Worm (Caenorhabditis elegans) whole organism, young adult: Measurements from ENCODE around the gene spp-10.

ENCODE experiments used
- B0019.2 ChIP-seq: fragments of 200-800 bp; sonication (Bioruptor generic); conservative IDR thresholded peaks from 2 replicates; pipeline ENCODE4 v1.3.6; 2022; ENCODE audit warnings: missing genetic modification reagents, missing genetic modification characterization, missing compliant biosample characterization
- B0035.1 ChIP-seq: sonication (generic microtip); optimal IDR thresholded peaks from 2 replicates; lab custom pipeline; 2016; ENCODE audit warnings: missing genetic modification characterization, mild to moderate bottlenecking, missing compliant biosample characterization, missing genotype, missing genetic modification reagents
- B0336.3 ChIP-seq: fragments of 200-800 bp; sonication (Bioruptor generic); IDR thresholded peaks from 2 replicates; pipeline ENCODE4 v1.3.6; 2022; ENCODE audit warnings: missing genetic modification characterization, missing compliant biosample characterization
- F10E7.11 ChIP-seq: sonication (generic microtip); optimal IDR thresholded peaks from 2 replicates; lab custom pipeline; 2017; ENCODE audit warnings: mild to moderate bottlenecking, missing genetic modification characterization, moderate library complexity, missing compliant biosample characterization
- F22D6.2 ChIP-seq: sonication (generic microtip); optimal IDR thresholded peaks from 2 replicates; lab custom pipeline; 2016; ENCODE audit warnings: mild to moderate bottlenecking, missing genetic modification characterization, missing compliant biosample characterization
- F33H1.4 ChIP-seq: fragments of 200-800 bp; sonication (Bioruptor generic); IDR thresholded peaks from 2 replicates; pipeline ENCODE4 v1.3.6; 2022; ENCODE audit warnings: missing genetic modification reagents, missing genetic modification characterization, missing compliant biosample characterization
- F39B2.1 ChIP-seq: fragments of 200-800 bp; sonication (Bioruptor generic); IDR thresholded peaks from 2 replicates; pipeline ENCODE4 v1.3.6; 2022; ENCODE audit warnings: missing genetic modification reagents, missing genetic modification characterization, missing compliant biosample characterization
- K11D2.4 ChIP-seq: fragments of 200-800 bp; sonication (Bioruptor generic); IDR thresholded peaks from 2 replicates; pipeline ENCODE4 v1.3.6; 2022; ENCODE audit warnings: missing genetic modification reagents, missing genetic modification characterization, missing compliant biosample characterization
- Y95B8A.8 ChIP-seq: fragments of 200-800 bp; sonication (Bioruptor generic); IDR thresholded peaks from 2 replicates; pipeline ENCODE4 v1.3.6; 2022; ENCODE audit warnings: missing genetic modification reagents, missing genetic modification characterization, missing compliant biosample characterization
- ZK185.1 ChIP-seq: sonication (generic microtip); optimal IDR thresholded peaks from 2 replicates; lab custom pipeline; 2016; ENCODE audit warnings: mild to moderate bottlenecking, missing genetic modification characterization, missing compliant biosample characterization; ENCODE audit not compliant: poor library complexity, severe bottlenecking
- aptf-2 ChIP-seq: fragments of 200-800 bp; sonication (Bioruptor generic); conservative IDR thresholded peaks from 2 replicates; pipeline ENCODE4 v1.3.6; 2022; ENCODE audit warnings: missing genetic modification reagents, missing genetic modification characterization, missing compliant biosample characterization
- atf-7 ChIP-seq: sonication (generic microtip); optimal IDR thresholded peaks from 2 replicates; lab custom pipeline; 2017; ENCODE audit warnings: mild to moderate bottlenecking, missing genetic modification characterization, missing compliant biosample characterization
- ceh-100 ChIP-seq: fragments of 200-800 bp; sonication (Bioruptor generic); IDR thresholded peaks from 2 replicates; pipeline ENCODE4 v1.3.6; 2022; ENCODE audit warnings: missing genetic modification reagents, missing genetic modification characterization, missing compliant biosample characterization
- ceh-40 ChIP-seq: fragments of 200-800 bp; sonication (Bioruptor generic); IDR thresholded peaks from 2 replicates; pipeline ENCODE4 v1.3.6; 2022; ENCODE audit warnings: missing genetic modification characterization, missing compliant biosample characterization
- ceh-58 ChIP-seq: fragments of 200-800 bp; sonication (Bioruptor generic); IDR thresholded peaks from 2 replicates; pipeline ENCODE4 v1.3.6; 2022; ENCODE audit warnings: missing genetic modification characterization, missing compliant biosample characterization
- chd-7 ChIP-seq: sonication (generic microtip); optimal IDR thresholded peaks from 2 replicates; lab custom pipeline; 2016; ENCODE audit warnings: mild to moderate bottlenecking, missing genetic modification characterization, moderate library complexity, missing compliant biosample characterization
- dpl-1 ChIP-seq: fragments of 150-350 bp; optimal IDR thresholded peaks from 2 replicates; lab custom pipeline; 2014; ENCODE audit warnings: missing biosample characterization, missing genetic modification reagents, missing genetic modification characterization
- efl-1 ChIP-seq: fragments of 150-350 bp; optimal IDR thresholded peaks from 2 replicates; lab custom pipeline; 2014; ENCODE audit warnings: missing biosample characterization, missing genetic modification reagents, missing genetic modification characterization
- egrh-3 ChIP-seq: fragments of 200-800 bp; sonication (Bioruptor generic); IDR thresholded peaks from 2 replicates; pipeline ENCODE4 v1.3.6; 2022; ENCODE audit warnings: missing genetic modification reagents, missing genetic modification characterization, missing compliant biosample characterization
- ets-4 ChIP-seq: fragments of 200-800 bp; sonication (Bioruptor generic); optimal IDR thresholded peaks from 2 replicates; lab custom pipeline; 2018; ENCODE audit warnings: mild to moderate bottlenecking, missing genetic modification characterization, missing compliant biosample characterization
- hmg-20 ChIP-seq: fragments of 200-800 bp; sonication (Bioruptor generic); IDR thresholded peaks from 2 replicates; pipeline ENCODE4 v1.3.6; 2022; ENCODE audit warnings: missing genetic modification reagents, missing genetic modification characterization, missing compliant biosample characterization
- hrde-1 ChIP-seq: sonication (generic microtip); optimal IDR thresholded peaks from 2 replicates; lab custom pipeline; 2016; ENCODE audit warnings: missing genetic modification characterization, mild to moderate bottlenecking, missing compliant biosample characterization, moderate library complexity, missing genotype, missing genetic modification reagents, borderline replicate concordance
- let-607 ChIP-seq, 2 experiments: fragments of 200-800 bp in 1 of 2; sonication (Bioruptor generic) in 1 of 2; sonication (generic microtip) in 1 of 2; optimal IDR thresholded peaks; 2 replicates each; lab custom pipeline; 2016 to 2018; ENCODE audit warnings: mild to moderate bottlenecking in 2 of 2, missing compliant biosample characterization in 2 of 2, missing genetic modification characterization in 2 of 2, moderate library complexity in 2 of 2, missing genotype in 1 of 2
- lin-26 ChIP-seq: fragments of 200-800 bp; sonication (Bioruptor generic); IDR thresholded peaks from 2 replicates; pipeline ENCODE4 v1.3.6; 2022; ENCODE audit warnings: missing genetic modification reagents, missing genetic modification characterization, missing compliant biosample characterization
- lin-54 ChIP-seq: fragments of 200-800 bp; sonication (Bioruptor generic); optimal IDR thresholded peaks from 2 replicates; lab custom pipeline; 2018; ENCODE audit warnings: mild to moderate bottlenecking, missing genetic modification characterization, missing compliant biosample characterization
- lir-1 ChIP-seq: fragments of 200-800 bp; sonication (Bioruptor generic); conservative IDR thresholded peaks from 2 replicates; pipeline ENCODE4 v1.3.6; 2022; ENCODE audit warnings: missing genetic modification reagents, missing genetic modification characterization, missing compliant biosample characterization
- lsl-1 ChIP-seq: fragments of 200-800 bp; sonication (Bioruptor generic); optimal IDR thresholded peaks from 2 replicates; lab custom pipeline; 2018; ENCODE audit warnings: mild to moderate bottlenecking, missing genetic modification characterization, moderate library complexity, missing compliant biosample characterization
- lsy-27 ChIP-seq: sonication (generic microtip); optimal IDR thresholded peaks from 2 replicates; lab custom pipeline; 2017; ENCODE audit warnings: missing genetic modification characterization, mild to moderate bottlenecking, missing compliant biosample characterization, antibody characterized with exemption, missing genotype, borderline replicate concordance; ENCODE audit not compliant: insufficient read depth
- mel-28 ChIP-seq: sonication (generic microtip); optimal IDR thresholded peaks from 2 replicates; lab custom pipeline; 2016; ENCODE audit warnings: borderline replicate concordance, mild to moderate bottlenecking, missing genetic modification characterization, missing compliant biosample characterization
- nfya-1 ChIP-seq: sonication (generic microtip); optimal IDR thresholded peaks from 2 replicates; lab custom pipeline; 2017; ENCODE audit warnings: antibody characterized with exemption, missing compliant biosample characterization, missing genetic modification characterization, borderline replicate concordance; ENCODE audit not compliant: insufficient read depth
- nfya-2 ChIP-seq: fragments of 200-800 bp; sonication (Bioruptor generic); IDR thresholded peaks from 2 replicates; pipeline ENCODE4 v1.3.6; 2022; ENCODE audit warnings: missing genetic modification reagents, missing genetic modification characterization, missing compliant biosample characterization
- nhr-179 ChIP-seq: sonication (generic microtip); optimal IDR thresholded peaks from 2 replicates; lab custom pipeline; 2016; ENCODE audit warnings: mild to moderate bottlenecking, missing genetic modification characterization, missing compliant biosample characterization
- nhr-90 ChIP-seq: sonication (generic microtip); optimal IDR thresholded peaks from 2 replicates; lab custom pipeline; 2016; ENCODE audit warnings: missing genotype, mild to moderate bottlenecking, missing genetic modification characterization, missing compliant biosample characterization
- pha-4 ChIP-seq: fragments of 150-350 bp; sonication (generic microtip); optimal IDR thresholded peaks from 2 replicates; lab custom pipeline; 2014; ENCODE audit warnings: missing biosample characterization, missing genetic modification reagents, missing genetic modification characterization
- rcor-1 ChIP-seq: fragments of 200-800 bp; sonication (Bioruptor generic); IDR thresholded peaks from 2 replicates; pipeline ENCODE4 v1.3.6; 2022; ENCODE audit warnings: missing genetic modification reagents, missing genetic modification characterization, missing compliant biosample characterization
- rec-8 ChIP-seq, 2 experiments: sonication (generic microtip); optimal IDR thresholded peaks; 2 replicates each; lab custom pipeline; 2016; ENCODE audit warnings: mild to moderate bottlenecking in 2 of 2, missing genetic modification characterization in 2 of 2, missing genetic modification reagents in 2 of 2, missing genotype in 2 of 2, missing biosample characterization in 1 of 2, missing compliant biosample characterization in 1 of 2, moderate library complexity in 1 of 2
- repo-1 ChIP-seq: sonication (generic microtip); optimal IDR thresholded peaks from 2 replicates; lab custom pipeline; 2017; ENCODE audit warnings: mild to moderate bottlenecking, missing genetic modification characterization, missing compliant biosample characterization
- rpc-1 ChIP-seq, 2 experiments: fragments of 150-350 bp in 1 of 2; sonication (generic microtip) in 1 of 2; optimal IDR thresholded peaks; 2 replicates each; lab custom pipeline; 2014 to 2018; ENCODE audit warnings: missing biosample characterization in 1 of 2, missing genetic modification characterization in 1 of 2, missing genetic modification reagents in 1 of 2, missing genotype in 1 of 2
- snpc-1.3 ChIP-seq: sonication (generic microtip); optimal IDR thresholded peaks from 2 replicates; lab custom pipeline; 2017; ENCODE audit warnings: missing genetic modification characterization, mild to moderate bottlenecking, missing compliant biosample characterization, antibody characterized with exemption, moderate library complexity, missing genotype, missing genetic modification reagents; ENCODE audit not compliant: insufficient read depth
- snpc-4 ChIP-seq, 5 experiments: fragments of 150-350 bp in 1 of 5; sonication (generic microtip) in 4 of 5; optimal IDR thresholded peaks; 2 replicates each; lab custom pipeline; 2014 to 2018; ENCODE audit warnings: missing genetic modification characterization in 5 of 5, missing biosample characterization in 3 of 5, antibody characterized with exemption in 2 of 5, mild to moderate bottlenecking in 2 of 5, missing compliant biosample characterization in 2 of 5, missing genotype in 2 of 5, moderate library complexity in 2 of 5, missing genetic modification reagents in 1 of 5
- tbx-9 ChIP-seq: sonication (generic microtip); optimal IDR thresholded peaks from 2 replicates; lab custom pipeline; 2016; ENCODE audit warnings: borderline replicate concordance, missing genetic modification characterization, inconsistent platforms, missing compliant biosample characterization
- unc-130 ChIP-seq: sonication (generic microtip); optimal IDR thresholded peaks from 2 replicates; lab custom pipeline; 2016; ENCODE audit warnings: missing genetic modification reagents, missing genetic modification characterization, missing compliant biosample characterization
- xnd-1 ChIP-seq: sonication (generic microtip); optimal IDR thresholded peaks from 2 replicates; lab custom pipeline; 2016; ENCODE audit warnings: missing genotype, missing genetic modification reagents, missing genetic modification characterization, missing compliant biosample characterization
- ztf-18 ChIP-seq: sonication (generic microtip); optimal IDR thresholded peaks from 2 replicates; lab custom pipeline; 2016; ENCODE audit warnings: missing genotype, mild to moderate bottlenecking, missing genetic modification characterization, missing compliant biosample characterization
- ztf-22 ChIP-seq: fragments of 200-800 bp; sonication (Bioruptor generic); optimal IDR thresholded peaks from 2 replicates; lab custom pipeline; 2018; ENCODE audit warnings: mild to moderate bottlenecking, missing genetic modification characterization, moderate library complexity, missing compliant biosample characterization

Gene spp-10

ce11 chrIV:8498773-8499360 lies 21.9 kb downstream of the spp-10 start, which contains the start of the genes acdh-13 and mesp-1:
Gene acdh-13, minus strand, starts transcription at chrIV:8498823.
Gene mesp-1, plus strand, starts transcription at chrIV:8499310.
- TF ChIP-seq ztf-18 (tag; lab: Kevin White, UChicago) (peak; percentile 29), nhr-179 (no peak), lin-26 (GFP tag; lab: Robert Waterston, UW) (no peak), dpl-1 (GFP tag; lab: Kevin White, UChicago) (peak; percentile 80), K11D2.4 (GFP tag; lab: Robert Waterston, UW) (no peak), F33H1.4 (GFP tag; lab: Robert Waterston, UW) (peak; percentile 79), lsy-27 (tag; lab: Kevin White, UChicago) (no peak), B0336.3 (no peak), pha-4 (tag; lab: Kevin White, UChicago) (no peak), rcor-1 (GFP tag; lab: Robert Waterston, UW) (peak; percentile 76), nfya-1 (tag; lab: Kevin White, UChicago) (no peak), aptf-2 (GFP tag; lab: Robert Waterston, UW) (peak; percentile 45; the same call in 1 of the 2 replicates), nhr-90 (no peak), lsl-1 (GFP tag; lab: Kevin White, UChicago) (peak; percentile 90), unc-130 (GFP tag; lab: Kevin White, UChicago) (peak; percentile 94), rpc-1 (optimal IDR thresholded peaks at IDR 0.05; lab: Kevin White, UChicago) (no peak), rpc-1 (tag; optimal IDR thresholded peaks at IDR 0.05; lab: Kevin White, UChicago) (no peak), egrh-3 (no peak), Y95B8A.8 (GFP tag; lab: Robert Waterston, UW) (peak; percentile 72; the same call in 1 of the 2 replicates), lin-54 (GFP tag; lab: Kevin White, UChicago) (peak; percentile 95), mel-28 (tag; lab: Kevin White, UChicago) (no peak), ztf-22 (GFP tag; lab: Kevin White, UChicago) (no peak), repo-1 (tag; lab: Kevin White, UChicago) (no peak), ZK185.1 (tag; lab: Kevin White, UChicago) (peak; percentile 65), snpc-4 (GFP tag; optimal IDR thresholded peaks at IDR 0.05; lab: Kevin White, UChicago) (peak; percentile 42), snpc-4 (tag; optimal IDR thresholded peaks at IDR 0.05; lab: Kevin White, UChicago) (peak; percentile 9 to 48 (median 26)), B0019.2 (GFP tag; lab: Robert Waterston, UW) (peak; percentile 79), hrde-1 (tag; lab: Kevin White, UChicago) (no peak), tbx-9 (no peak), F22D6.2 (tag; lab: Kevin White, UChicago) (no peak), nfya-2 (no peak), ceh-100 (GFP tag; lab: Robert Waterston, UW) (peak; percentile 43; the same call in 1 of the 2 replicates), ets-4 (no peak), let-607 (tag; optimal IDR thresholded peaks at IDR 0.05; lab: Kevin White, UChicago) (no peak), B0035.1 (tag; lab: Kevin White, UChicago) (no peak), snpc-1.3 (peak; percentile 81), F10E7.11 (tag; lab: Kevin White, UChicago) (no peak), ceh-40 (GFP tag; lab: Robert Waterston, UW) (0 out of 2 replicates have a peak, but pooled peaks have one; percentile 44), lir-1 (GFP tag; lab: Robert Waterston, UW) (peak; percentile 57; the same call in 1 of the 2 replicates), chd-7 (no peak), F39B2.1 (GFP tag; lab: Robert Waterston, UW) (no peak), efl-1 (GFP tag; lab: Kevin White, UChicago) (peak; percentile 93), xnd-1 (tag; lab: Kevin White, UChicago) (peak; percentile 91), hmg-20 (GFP tag; lab: Robert Waterston, UW) (no peak), ceh-58 (no peak), atf-7 (tag; lab: Kevin White, UChicago) (no peak), rec-8 (tag; optimal IDR thresholded peaks at IDR 0.05; lab: Kevin White, UChicago) (peak; percentile 25 to 28)
